Worm (Caenorhabditis elegans): ENCODE data around the gene pha-4.

DNA sequence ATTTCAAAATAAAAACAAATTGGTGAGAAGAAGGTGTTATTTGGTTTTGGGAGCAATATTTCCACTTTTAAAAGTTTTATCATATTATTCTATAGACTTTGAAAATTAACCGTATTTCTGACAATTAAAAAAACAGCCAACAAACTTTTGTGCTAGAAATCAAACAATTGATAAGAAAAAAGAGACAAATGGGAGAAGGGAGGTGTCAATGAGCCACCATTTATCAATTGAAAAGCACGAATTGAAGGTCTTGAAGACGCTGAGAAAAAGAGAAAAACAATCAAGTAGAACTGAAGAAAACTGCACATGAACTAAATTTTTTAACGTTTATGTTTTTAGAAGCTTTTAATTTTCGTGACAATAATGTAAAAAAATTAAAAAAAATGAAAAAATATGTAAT lies 18.0 kb downstream of the pha-4 start:
- no peak for TF ChIP-seq ztf-23 (GFP tag; IDR thresholded peaks at IDR 0.05)
- TF ChIP-seq ztf-29 (GFP tag; IDR thresholded peaks at IDR 0.05) = no peak
- TF ChIP-seq med-1 (GFP tag; optimal IDR thresholded peaks at IDR 0.05; ENCODE audit: insufficient read depth) = no peak
- TF ChIP-seq flt-1 (GFP tag; IDR thresholded peaks at IDR 0.05) = no peak
- TF ChIP-seq cog-1 (tag; optimal IDR thresholded peaks at IDR 0.05) = no peak
- no peak for TF ChIP-seq ref-1 (GFP tag; conservative IDR thresholded peaks at IDR 0.05)
